Worm (Caenorhabditis elegans) whole organism, L4/young adult: Measurements from ENCODE around the gene K09C8.7.

Source experiments
- W03F9.2 ChIP-seq: fragments of 150-350 bp; optimal IDR thresholded peaks from 2 replicates; lab custom pipeline; 2014; ENCODE audit warnings: missing biosample characterization, missing genetic modification characterization
- him-1 ChIP-seq: sonication (generic microtip); optimal IDR thresholded peaks from 2 replicates; lab custom pipeline; 2016; ENCODE audit warnings: missing genotype, missing genetic modification reagents, missing genetic modification characterization, missing compliant biosample characterization

DNA sequence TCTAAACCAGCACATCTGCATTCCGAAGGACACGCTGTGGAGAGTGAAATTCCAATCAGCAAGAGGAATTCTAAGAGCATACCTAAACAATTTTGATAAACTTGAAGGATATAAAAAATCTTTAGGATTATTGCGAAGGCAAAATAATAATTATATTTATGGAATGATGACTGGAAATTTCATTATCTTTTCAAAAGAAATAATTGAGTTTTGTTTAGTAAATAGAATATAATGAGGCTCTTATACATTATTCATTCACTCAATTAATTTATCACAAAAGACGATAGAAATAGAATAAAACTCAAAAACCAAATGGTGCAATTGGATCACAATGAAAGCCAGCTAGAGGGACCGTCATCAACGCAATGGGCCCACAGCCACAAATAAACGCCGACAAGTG, 28.0 kb upstream of the K09C8.7 start, which contains the start of gene pxn-2:
- TF ChIP-seq W03F9.2 (tag; lab: Kevin White, UChicago), result no peak
- no peak for TF ChIP-seq him-1 (tag; lab: Kevin White, UChicago)
